Fruit fly (Drosophila melanogaster) whole organism, embryonic: ENCODE data around the gene Gale.

Source experiments
- Ada2b ChIP-seq: fragments of 200-800 bp; sonication (Bioruptor generic); IDR thresholded peaks from 2 replicates; pipeline ENCODE4 v1.3.6; 2022; ENCODE audit warnings: missing biosample characterization, missing genetic modification characterization
- CG11085 ChIP-seq: fragments of 200-800 bp; sonication (Bioruptor generic); IDR thresholded peaks from 2 replicates; pipeline ENCODE4 v1.3.6; 2022; ENCODE audit warnings: missing biosample characterization, missing genetic modification characterization
- CG12942 ChIP-seq: fragments of 200-800 bp; sonication (Bioruptor generic); optimal IDR thresholded peaks from 3 replicates; lab custom pipeline; 2016; ENCODE audit warnings: missing biosample characterization, missing genetic modification characterization
- CG15011 ChIP-seq: fragments of 200-800 bp; sonication (Bioruptor generic); optimal IDR thresholded peaks from 3 replicates; lab custom pipeline; 2018; ENCODE audit warnings: missing biosample characterization, mild to moderate bottlenecking, missing genetic modification characterization
- CG15269 ChIP-seq: fragments of 200-800 bp; sonication (Bioruptor generic); optimal IDR thresholded peaks from 2 replicates; lab custom pipeline; 2018; ENCODE audit warnings: missing biosample characterization, mild to moderate bottlenecking, missing genetic modification characterization, moderate library complexity
- CG1602 ChIP-seq: fragments of 200-800 bp; sonication (Bioruptor generic); optimal IDR thresholded peaks from 3 replicates; lab custom pipeline; 2016; ENCODE audit warnings: missing biosample characterization, missing genetic modification characterization
- CG16813 ChIP-seq: fragments of 200-800 bp; sonication (Bioruptor generic); IDR thresholded peaks from 3 replicates; pipeline ENCODE4 v1.3.6; 2022; ENCODE audit warnings: missing biosample characterization, missing genetic modification characterization; ENCODE audit not compliant: partially characterized antibody
- CG17186 ChIP-seq: fragments of 200-800 bp; sonication (Bioruptor generic); optimal IDR thresholded peaks from 3 replicates; lab custom pipeline; 2017; ENCODE audit warnings: missing biosample characterization, missing genetic modification reagents, missing genetic modification characterization
- CG18619 ChIP-seq: fragments of 200-800 bp; sonication (Bioruptor generic); optimal IDR thresholded peaks from 3 replicates; lab custom pipeline; 2017; ENCODE audit warnings: missing biosample characterization, mild to moderate bottlenecking, missing genetic modification characterization
- CG2875 ChIP-seq: fragments of 200-800 bp; sonication (Bioruptor generic); optimal IDR thresholded peaks from 2 replicates; lab custom pipeline; 2017; ENCODE audit warnings: missing biosample characterization, mild to moderate bottlenecking, missing genetic modification characterization, missing genetic modification reagents
- CG3163 ChIP-seq: fragments of 200-800 bp; sonication (Bioruptor generic); optimal IDR thresholded peaks from 3 replicates; lab custom pipeline; 2016; ENCODE audit warnings: missing biosample characterization, missing genetic modification characterization
- CG3281 ChIP-seq: fragments of 200-800 bp; sonication (Bioruptor generic); optimal IDR thresholded peaks from 3 replicates; lab custom pipeline; 2017; ENCODE audit warnings: missing biosample characterization, mild to moderate bottlenecking, missing genetic modification characterization
- CG34376 ChIP-seq: fragments of 200-800 bp; sonication (Bioruptor generic); optimal IDR thresholded peaks from 2 replicates; lab custom pipeline; 2018; ENCODE audit warnings: missing biosample characterization, mild to moderate bottlenecking, missing genetic modification characterization
- CG4360 ChIP-seq: fragments of 200-800 bp; sonication (Bioruptor generic); IDR thresholded peaks from 2 replicates; pipeline ENCODE4 v1.3.6; 2022; ENCODE audit warnings: missing biosample characterization, missing genetic modification characterization
- CG4854 ChIP-seq: fragments of 200-800 bp; sonication (Bioruptor generic); optimal IDR thresholded peaks from 2 replicates; lab custom pipeline; 2016; ENCODE audit warnings: missing biosample characterization, missing genetic modification characterization, inconsistent platforms
- CG5953 ChIP-seq: fragments of 200-800 bp; sonication (Bioruptor generic); IDR thresholded peaks from 2 replicates; pipeline ENCODE4 v1.3.6; 2022; ENCODE audit warnings: missing biosample characterization, missing genetic modification characterization
- CG6254 ChIP-seq: fragments of 200-800 bp; sonication (Bioruptor generic); optimal IDR thresholded peaks from 3 replicates; lab custom pipeline; 2017; ENCODE audit warnings: mild to moderate bottlenecking, missing biosample characterization, missing genetic modification reagents, missing genetic modification characterization
- CG6765 ChIP-seq: fragments of 200-800 bp; sonication (Bioruptor generic); optimal IDR thresholded peaks from 3 replicates; lab custom pipeline; 2017; ENCODE audit warnings: missing biosample characterization, mild to moderate bottlenecking, missing genetic modification characterization
- CG7928 ChIP-seq: fragments of 200-800 bp; sonication (Bioruptor generic); optimal IDR thresholded peaks from 2 replicates; lab custom pipeline; 2017; ENCODE audit warnings: missing biosample characterization, mild to moderate bottlenecking, missing genetic modification characterization
- CG8281 ChIP-seq: fragments of 200-800 bp; sonication (Bioruptor generic); optimal IDR thresholded peaks from 2 replicates; lab custom pipeline; 2018; ENCODE audit warnings: missing biosample characterization, mild to moderate bottlenecking, missing genetic modification characterization, moderate library complexity
- Deaf1 ChIP-seq: fragments of 200-800 bp; optimal IDR thresholded peaks from 3 replicates; lab custom pipeline; 2019; ENCODE audit warnings: missing biosample characterization, mild to moderate bottlenecking, missing genetic modification characterization, moderate library complexity
- Dfd ChIP-seq, 2 experiments: fragments of >200 bp; optimal IDR thresholded peaks; 2 replicates each; lab custom pipeline; 2017; ENCODE audit warnings: missing biosample characterization in 2 of 2, missing genetic modification characterization in 2 of 2
- Fer2 ChIP-seq: fragments of 200-800 bp; sonication (Bioruptor generic); optimal IDR thresholded peaks from 2 replicates; lab custom pipeline; 2018; ENCODE audit warnings: missing biosample characterization, mild to moderate bottlenecking, missing genetic modification characterization, moderate library complexity
- Gsc ChIP-seq: fragments of 200-800 bp; sonication (Bioruptor generic); IDR thresholded peaks from 2 replicates; pipeline ENCODE4 v1.3.6; 2022; ENCODE audit warnings: missing biosample characterization, missing genetic modification characterization
- HmgD ChIP-seq: fragments of 200-800 bp; sonication (Bioruptor generic); optimal IDR thresholded peaks from 3 replicates; lab custom pipeline; 2016; ENCODE audit warnings: missing biosample characterization, missing genetic modification characterization
- Hmr ChIP-seq: fragments of 200-800 bp; sonication (Bioruptor generic); optimal IDR thresholded peaks from 3 replicates; lab custom pipeline; 2017; ENCODE audit warnings: mild to moderate bottlenecking, missing biosample characterization, missing genetic modification reagents, missing genetic modification characterization
- Hr39 ChIP-seq: fragments of >200 bp; optimal IDR thresholded peaks from 2 replicates; lab custom pipeline; 2017
- Lhr ChIP-seq: fragments of 200-800 bp; sonication (Bioruptor generic); optimal IDR thresholded peaks from 3 replicates; lab custom pipeline; 2017; ENCODE audit warnings: mild to moderate bottlenecking, missing biosample characterization, missing genetic modification reagents, missing genetic modification characterization
- Lpt ChIP-seq: fragments of >200 bp; optimal IDR thresholded peaks from 2 replicates; lab custom pipeline; 2018; ENCODE audit warnings: missing biosample characterization, missing genetic modification characterization
- Mes4 ChIP-seq: fragments of 200-800 bp; sonication (Bioruptor generic); optimal IDR thresholded peaks from 2 replicates; lab custom pipeline; 2016; ENCODE audit warnings: missing biosample characterization, missing genetic modification characterization
- Ravus ChIP-seq: fragments of 200-800 bp; sonication (Bioruptor generic); IDR thresholded peaks from 2 replicates; pipeline ENCODE4 v1.3.6; 2022; ENCODE audit warnings: missing biosample characterization, missing genetic modification characterization
- Rx ChIP-seq: fragments of 200-800 bp; sonication (Bioruptor generic); IDR thresholded peaks from 2 replicates; pipeline ENCODE4 v1.3.6; 2022; ENCODE audit warnings: missing biosample characterization, missing genetic modification characterization
- Xrp1 ChIP-seq: fragments of 200-800 bp; sonication (Bioruptor generic); IDR thresholded peaks from 2 replicates; pipeline ENCODE4 v1.3.6; 2022; ENCODE audit warnings: missing biosample characterization, missing genetic modification characterization
- ab ChIP-seq: fragments of 200-800 bp; sonication (Bioruptor generic); optimal IDR thresholded peaks from 2 replicates; lab custom pipeline; 2016; ENCODE audit warnings: missing biosample characterization, missing genetic modification characterization
- amos ChIP-seq: fragments of 200-800 bp; sonication (Bioruptor generic); IDR thresholded peaks from 2 replicates; pipeline ENCODE4 v1.3.6; 2022; ENCODE audit warnings: missing biosample characterization, missing genetic modification characterization; ENCODE audit not compliant: partially characterized antibody
- ara ChIP-seq: fragments of 200-800 bp; sonication (Bioruptor generic); IDR thresholded peaks from 2 replicates; pipeline ENCODE4 v1.3.6; 2022; ENCODE audit warnings: missing biosample characterization, missing genetic modification characterization
- ato ChIP-seq: fragments of 200-800 bp; sonication (Bioruptor generic); IDR thresholded peaks from 2 replicates; pipeline ENCODE4 v1.3.6; 2022; ENCODE audit warnings: missing biosample characterization, missing genetic modification characterization; ENCODE audit not compliant: partially characterized antibody
- cad ChIP-seq: fragments of >200 bp; optimal IDR thresholded peaks from 2 replicates; lab custom pipeline; 2017; ENCODE audit warnings: missing biosample characterization, missing genetic modification characterization
- caup ChIP-seq: fragments of 200-800 bp; sonication (Bioruptor generic); optimal IDR thresholded peaks from 3 replicates; lab custom pipeline; 2017; ENCODE audit warnings: missing biosample characterization, mild to moderate bottlenecking, missing genetic modification characterization, moderate library complexity; ENCODE audit not compliant: severe bottlenecking
- cg ChIP-seq: fragments of 200-800 bp; sonication (Bioruptor generic); optimal IDR thresholded peaks from 3 replicates; lab custom pipeline; 2019; ENCODE audit warnings: missing biosample characterization, mild to moderate bottlenecking, missing genetic modification characterization, moderate library complexity
- ewg ChIP-seq: fragments of 200-800 bp; sonication (Bioruptor generic); optimal IDR thresholded peaks from 3 replicates; lab custom pipeline; 2017; ENCODE audit warnings: mild to moderate bottlenecking, missing biosample characterization, missing genetic modification reagents, missing genetic modification characterization
- eyg ChIP-seq: fragments of 200-800 bp; sonication (Bioruptor generic); optimal IDR thresholded peaks from 3 replicates; lab custom pipeline; 2016; ENCODE audit warnings: missing biosample characterization, missing genetic modification characterization
- fd3F ChIP-seq: fragments of 200-800 bp; sonication (Bioruptor generic); optimal IDR thresholded peaks from 2 replicates; lab custom pipeline; 2018; ENCODE audit warnings: missing biosample characterization, mild to moderate bottlenecking, missing genetic modification characterization, moderate library complexity
- h ChIP-seq: fragments of >200 bp; optimal IDR thresholded peaks from 2 replicates; lab custom pipeline; 2017
- inv ChIP-seq: fragments of 200-800 bp; sonication (Bioruptor generic); IDR thresholded peaks from 2 replicates; pipeline ENCODE4 v1.3.6; 2022; ENCODE audit warnings: missing biosample characterization, missing genetic modification characterization; ENCODE audit not compliant: partially characterized antibody
- row ChIP-seq: fragments of 200-800 bp; sonication (Bioruptor generic); IDR thresholded peaks from 3 replicates; pipeline ENCODE4 v1.3.6; 2022; ENCODE audit warnings: missing biosample characterization, missing genetic modification characterization
- seq ChIP-seq: fragments of 200-800 bp; sonication (Bioruptor generic); IDR thresholded peaks from 2 replicates; pipeline ENCODE4 v1.3.6; 2022; ENCODE audit warnings: missing biosample characterization, missing genetic modification characterization
- slou ChIP-seq: fragments of 200-800 bp; sonication (Bioruptor generic); optimal IDR thresholded peaks from 3 replicates; lab custom pipeline; 2016; ENCODE audit warnings: missing biosample characterization, missing genetic modification characterization
- sr ChIP-seq: fragments of 200-800 bp; sonication (Bioruptor generic); IDR thresholded peaks from 3 replicates; pipeline ENCODE4 v1.3.6; 2022; ENCODE audit warnings: missing biosample characterization, missing genetic modification characterization
- trem ChIP-seq: fragments of 200-800 bp; optimal IDR thresholded peaks from 3 replicates; lab custom pipeline; 2019; ENCODE audit warnings: missing biosample characterization, mild to moderate bottlenecking, missing genetic modification characterization, moderate library complexity
- zf30C ChIP-seq: fragments of 200-800 bp; sonication (Bioruptor generic); optimal IDR thresholded peaks from 3 replicates; lab custom pipeline; 2018; ENCODE audit warnings: missing biosample characterization, mild to moderate bottlenecking, missing genetic modification characterization

Gene Gale

DNA sequence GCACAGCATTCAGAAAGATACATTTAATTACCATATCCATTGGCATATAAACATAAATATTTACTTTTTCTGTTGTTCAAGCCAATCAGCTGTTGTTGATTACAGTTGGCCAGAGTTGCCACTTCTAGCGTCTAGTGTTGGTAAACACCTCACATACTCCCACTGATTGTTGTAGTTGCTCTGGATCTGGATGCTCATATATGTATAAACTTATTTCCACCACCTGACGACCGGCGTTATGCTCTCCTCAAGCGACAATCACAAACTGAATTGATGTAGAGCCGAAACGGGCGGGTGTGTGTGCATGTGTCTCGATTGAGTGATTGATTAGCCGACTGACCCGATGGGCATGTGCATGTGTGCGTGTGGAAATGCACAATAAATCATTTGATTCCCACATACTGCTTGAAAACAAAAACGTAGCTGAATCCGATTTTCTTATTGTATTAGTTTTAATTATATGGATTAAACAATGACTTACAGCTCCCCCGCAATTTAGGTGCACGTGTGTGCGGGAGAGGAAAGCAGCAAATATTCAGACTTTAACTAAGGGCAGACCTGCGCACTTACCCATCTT is 33.5 kb downstream of the Gale start (continued):
- no peak for TF ChIP-seq slou (GFP tag; lab: Kevin White, UChicago)
- TF ChIP-seq CG3281 (GFP tag; lab: Kevin White, UChicago) = peak; percentile 46
- TF ChIP-seq trem = peak; percentile 74
- TF ChIP-seq ato (GFP tag; lab: Robert Waterston, UW) = peak; percentile 51
- no peak for TF ChIP-seq Hr39 (lab: Kevin White, UChicago)
- peak; percentile 25 for TF ChIP-seq CG2875 (GFP tag; lab: Kevin White, UChicago)
- no peak for TF ChIP-seq ara (GFP tag; lab: Robert Waterston, UW)
- no peak; the same call in 1 of the 2 replicates for TF ChIP-seq seq (GFP tag; lab: Robert Waterston, UW)
- no peak for TF ChIP-seq fd3F
- TF ChIP-seq cg (GFP tag; lab: Kevin White, UChicago) = peak; percentile 78
- no peak for TF ChIP-seq Fer2 (tag; lab: Kevin White, UChicago)
- TF ChIP-seq HmgD (GFP tag; lab: Kevin White, UChicago) = peak; percentile 32
- TF ChIP-seq row (GFP tag; lab: Robert Waterston, UW) = peak; percentile 33; the same call in 2 of the 3 replicates
- no peak for TF ChIP-seq CG8281 (tag; lab: Kevin White, UChicago)
- TF ChIP-seq zf30C (GFP tag; lab: Kevin White, UChicago) = peak; percentile 4
- TF ChIP-seq Gsc (GFP tag; lab: Robert Waterston, UW) = no peak
- TF ChIP-seq CG4360 = 0 out of 2 replicates have a peak, but pooled peaks have one; percentile 28
- no peak for TF ChIP-seq CG1602 (GFP tag; lab: Kevin White, UChicago)
- TF ChIP-seq Ada2b (GFP tag; lab: Robert Waterston, UW) = no peak
- TF ChIP-seq CG3163 (GFP tag; lab: Kevin White, UChicago) = no peak
- peak; percentile 47 for TF ChIP-seq Hmr (GFP tag; lab: Kevin White, UChicago)
- peak; percentile 34 for TF ChIP-seq Deaf1 (tag; lab: Kevin White, UChicago)
- peak; percentile 11 for TF ChIP-seq CG18619 (GFP tag; lab: Kevin White, UChicago)
- no peak for TF ChIP-seq inv (GFP tag; lab: Robert Waterston, UW)
- peak; percentile 25 for TF ChIP-seq CG6765
- no peak for TF ChIP-seq h (lab: Kevin White, UChicago)
- peak; percentile 45 for TF ChIP-seq CG34376 (GFP tag; lab: Kevin White, UChicago)
- TF ChIP-seq CG17186 (GFP tag; lab: Kevin White, UChicago) = peak; percentile 18
- TF ChIP-seq CG4854 (GFP tag; lab: Kevin White, UChicago) = peak; percentile 31
- TF ChIP-seq CG16813 (GFP tag; lab: Robert Waterston, UW) = peak; percentile 17; the same call in 1 of the 3 replicates
- no peak for TF ChIP-seq CG6254 (GFP tag; lab: Kevin White, UChicago)
- no peak for TF ChIP-seq Mes4 (GFP tag; lab: Kevin White, UChicago)
- TF ChIP-seq Xrp1 (GFP tag; lab: Robert Waterston, UW) = peak; percentile 48; the same call in 1 of the 2 replicates
- TF ChIP-seq ab = no peak
- peak; percentile 50 for TF ChIP-seq Lhr (GFP tag; lab: Kevin White, UChicago)
- no peak for TF ChIP-seq Ravus (GFP tag; lab: Robert Waterston, UW)
- peak; percentile 33 for TF ChIP-seq cad (GFP tag; lab: Kevin White, UChicago)
- TF ChIP-seq CG11085 = no peak
- no peak for TF ChIP-seq CG7928 (GFP tag; lab: Kevin White, UChicago)
- TF ChIP-seq Lpt (GFP tag; lab: Kevin White, UChicago) = no peak
- TF ChIP-seq CG5953 (GFP tag; lab: Robert Waterston, UW) = no peak
- no peak for TF ChIP-seq Rx (GFP tag; lab: Robert Waterston, UW)
- peak; percentile 67 for TF ChIP-seq caup
- no peak for TF ChIP-seq Dfd (GFP tag; optimal IDR thresholded peaks at IDR 0.05; lab: Kevin White, UChicago)
- TF ChIP-seq CG12942 = peak; percentile 12
- peak; percentile 6 for TF ChIP-seq eyg (GFP tag; lab: Kevin White, UChicago)
- peak; percentile 97 for TF ChIP-seq sr (GFP tag; lab: Robert Waterston, UW)
- peak; percentile 4 for TF ChIP-seq CG15269 (tag; lab: Kevin White, UChicago)
- peak; percentile 16; the same call in 1 of the 2 replicates for TF ChIP-seq amos
- no peak for TF ChIP-seq CG15011
- TF ChIP-seq ewg (GFP tag; lab: Kevin White, UChicago) = peak; percentile 71
